Fruit fly (Drosophila melanogaster): ENCODE results near the gene Pvr.
A peak's percentile ranks its signal among the peaks of the same experiment; 100 is the strongest.

The Pvr gene

dm6 chr2L:8268679-8269078 is 29.0 kb upstream of the Pvr start:
- TF ChIP-seq GATAd (GFP tag; optimal IDR thresholded peaks at IDR 0.05) = no peak

- TF ChIP-seq Sp1 (GFP tag; optimal IDR thresholded peaks at IDR 0.05) = no peak
- no peak for TF ChIP-seq CG32264 (GFP tag; optimal IDR thresholded peaks at IDR 0.05)
These were observed 27.2 kb upstream of the Pvr start for dm6 chr2L:8266670-8267435.

- TF ChIP-seq h (GFP tag; optimal IDR thresholded peaks at IDR 0.05) = peak; percentile 33
- TF ChIP-seq sv (GFP tag; optimal IDR thresholded peaks at IDR 0.05) = peak; percentile 8
- peak; percentile 7 for TF ChIP-seq psq (GFP tag; optimal IDR thresholded peaks at IDR 0.05)
- TF ChIP-seq CG32264 (GFP tag; optimal IDR thresholded peaks at IDR 0.05) = no peak
- TF ChIP-seq Hr78 (GFP tag; optimal IDR thresholded peaks at IDR 0.05) = no peak
- peak; percentile 42 for TF ChIP-seq Sp1 (GFP tag; optimal IDR thresholded peaks at IDR 0.05)
- peak in 1 of 2 experiments; percentile 41 for TF ChIP-seq foxo (GFP tag; optimal IDR thresholded peaks at IDR 0.05)
- TF ChIP-seq Dif (GFP tag; optimal IDR thresholded peaks at IDR 0.05; ENCODE audit: partially characterized antibody) = no peak
- no peak for TF ChIP-seq GATAd (GFP tag; optimal IDR thresholded peaks at IDR 0.05)
These were observed 26.5 kb upstream of the Pvr start for dm6 chr2L:8266145-8266544.

dm6 chr2L:8257401-8258266 is 18.0 kb upstream of the Pvr start, which contains the start of gene CG8086:
TSS of gene CG8086 (minus strand) at chr2L:8257502.
- TF ChIP-seq Mio (GFP tag; optimal IDR thresholded peaks at IDR 0.05) (no peak), pan (optimal IDR thresholded peaks at IDR 0.05) (no peak), CG32264 (GFP tag; optimal IDR thresholded peaks at IDR 0.05) (no peak), dmrt93B (GFP tag; optimal IDR thresholded peaks at IDR 0.05) (no peak), GATAd (GFP tag; optimal IDR thresholded peaks at IDR 0.05) (no peak)

- TF ChIP-seq OdsH (GFP tag; optimal IDR thresholded peaks at IDR 0.05) (peak; percentile 43), br (GFP tag; optimal IDR thresholded peaks at IDR 0.05) (peak; percentile 16), Dfd (GFP tag; optimal IDR thresholded peaks at IDR 0.05) (no peak), fru (GFP tag; optimal IDR thresholded peaks at IDR 0.05) (no peak)
These were observed 15.7 kb upstream of the Pvr start for dm6 chr2L:8255406-8255805.

- TF ChIP-seq foxo (GFP tag; optimal IDR thresholded peaks at IDR 0.05) (no peak), Rel (GFP tag; optimal IDR thresholded peaks at IDR 0.05) (no peak), Rel (tag; optimal IDR thresholded peaks at IDR 0.05) (no peak), pan (optimal IDR thresholded peaks at IDR 0.05) (no peak), GATAd (GFP tag; optimal IDR thresholded peaks at IDR 0.05) (no peak), OdsH (GFP tag; optimal IDR thresholded peaks at IDR 0.05) (no peak), CG32264 (GFP tag; optimal IDR thresholded peaks at IDR 0.05) (no peak), Myc (optimal IDR thresholded peaks at IDR 0.05) (no peak), Jra (GFP tag; optimal IDR thresholded peaks at IDR 0.05) (no peak), Mio (GFP tag; optimal IDR thresholded peaks at IDR 0.05) (no peak), sage (GFP tag; optimal IDR thresholded peaks at IDR 0.05) (no peak), CrebA (GFP tag; optimal IDR thresholded peaks at IDR 0.05; ENCODE audit: borderline replicate concordance) (no peak), dmrt93B (GFP tag; optimal IDR thresholded peaks at IDR 0.05) (no peak), Abd-B (GFP tag; optimal IDR thresholded peaks at IDR 0.05) (no peak), usp (GFP tag; optimal IDR thresholded peaks at IDR 0.05) (no peak)
These were observed 4.2 kb upstream of the Pvr start, which contains the start of gene CG43057 for dm6 chr2L:8243903-8244302. TSS of gene CG43057 (minus strand) at chr2L:8244003.

- TF ChIP-seq dl (GFP tag; optimal IDR thresholded peaks at IDR 0.05; ENCODE audit: insufficient read depth in 1 of 2, partially characterized antibody in 2 of 2) (no peak), rgr (GFP tag; optimal IDR thresholded peaks at IDR 0.05) (no peak), ey (GFP tag; optimal IDR thresholded peaks at IDR 0.05) (no peak), sage (GFP tag; optimal IDR thresholded peaks at IDR 0.05) (no peak), jim (GFP tag; optimal IDR thresholded peaks at IDR 0.05) (no peak), Dfd (GFP tag; optimal IDR thresholded peaks at IDR 0.05) (no peak)
These were observed 2.5 kb upstream of the Pvr start, which contains the start of gene CG14277 for dm6 chr2L:8242186-8242585. TSS of gene CG14277 (plus strand) at chr2L:8242486.
